Worm (Caenorhabditis elegans) whole organism, L4 larva: ENCODE results near the gene fbxa-202.

Experiments
- F49E8.2 ChIP-seq: sonication (generic microtip); optimal IDR thresholded peaks from 2 replicates; lab custom pipeline; 2016; ENCODE audit warnings: missing compliant biosample characterization, mild to moderate bottlenecking, missing genetic modification characterization, borderline replicate concordance
- lin-15B ChIP-seq: fragments of 150-350 bp; sonication (generic microtip); optimal IDR thresholded peaks from 3 replicates; lab custom pipeline; 2014; ENCODE audit warnings: missing biosample characterization, missing genetic modification characterization
- lir-3 ChIP-seq: sonication (generic microtip); optimal IDR thresholded peaks from 2 replicates; lab custom pipeline; 2016; ENCODE audit warnings: mild to moderate bottlenecking, missing genetic modification characterization, missing compliant biosample characterization
- mxl-3 ChIP-seq: fragments of 200-800 bp; sonication (Bioruptor generic); optimal IDR thresholded peaks from 2 replicates; lab custom pipeline; 2018; ENCODE audit warnings: mild to moderate bottlenecking, missing genetic modification characterization, missing compliant biosample characterization
- zag-1 ChIP-seq: fragments of 150-350 bp; optimal IDR thresholded peaks from 2 replicates; lab custom pipeline; 2014; ENCODE audit warnings: missing biosample characterization, missing genetic modification characterization
- ztf-11 ChIP-seq: fragments of 150-350 bp; optimal IDR thresholded peaks from 2 replicates; lab custom pipeline; 2014; ENCODE audit warnings: missing biosample characterization, missing genetic modification characterization

ce11 chrV:6336108-6336507, 9.0 kb downstream of the fbxa-202 start, which contains the start of gene T28C12.6:
- TF ChIP-seq ztf-11 (tag; lab: Kevin White, UChicago) (no peak), F49E8.2 (no peak), mxl-3 (GFP tag; lab: Kevin White, UChicago) (no peak), lin-15B (no peak), lir-3 (tag; lab: Kevin White, UChicago) (no peak), zag-1 (no peak)
